Worm (Caenorhabditis elegans): ENCODE measurements around the gene C38D4.7.

DNA sequence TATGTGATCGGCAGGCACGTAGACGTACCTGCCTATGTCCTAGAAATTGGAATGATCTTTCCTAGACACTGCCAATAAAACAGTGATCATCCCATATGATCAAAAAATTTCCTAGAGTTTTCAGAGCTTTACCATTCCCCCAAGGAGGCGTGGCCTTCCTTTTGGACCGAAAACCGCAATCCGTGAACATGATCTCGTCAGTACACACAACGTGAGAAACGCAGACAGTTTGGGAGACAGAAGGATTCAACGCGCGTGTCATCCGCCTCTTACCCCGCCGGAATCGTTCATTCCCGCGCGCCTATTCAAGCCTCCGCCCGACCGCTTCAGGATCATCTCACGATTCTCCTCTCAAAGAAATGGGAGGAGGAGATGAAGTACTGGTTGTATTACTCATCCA lies 45.6 kb downstream of the C38D4.7 start, which contains the start of gene B0393.5:
- TF ChIP-seq nhr-237 (tag; optimal IDR thresholded peaks at IDR 0.05) (no peak), ztf-11 (tag; optimal IDR thresholded peaks at IDR 0.05) (no peak), unc-62 (GFP tag; optimal IDR thresholded peaks at IDR 0.05) (no peak), snpc-4 (tag; optimal IDR thresholded peaks at IDR 0.05) (no peak), mdl-1 (tag; optimal IDR thresholded peaks at IDR 0.05) (no peak), nhr-28 (tag; optimal IDR thresholded peaks at IDR 0.05) (no peak), nhr-77 (tag; optimal IDR thresholded peaks at IDR 0.05) (no peak), pha-4 (tag; optimal IDR thresholded peaks at IDR 0.05) (no peak), fos-1 (tag; optimal IDR thresholded peaks at IDR 0.05) (no peak), sea-2 (GFP tag; optimal IDR thresholded peaks at IDR 0.05) (no peak), egl-27 (tag; optimal IDR thresholded peaks at IDR 0.05) (no peak), ceh-82 (tag; optimal IDR thresholded peaks at IDR 0.05) (no peak), ama-1 (optimal IDR thresholded peaks at IDR 0.05) (no peak)
